Worm (Caenorhabditis elegans) whole organism, early embryonic: ENCODE measurements around the gene vps-18.

Experiments
- ama-1 ChIP-seq: fragments of 150-350 bp; optimal IDR thresholded peaks from 2 replicates; lab custom pipeline; 2014
- ets-7 ChIP-seq: sonication (generic microtip); optimal IDR thresholded peaks from 2 replicates; lab custom pipeline; 2016; ENCODE audit warnings: missing genotype, missing genetic modification characterization, missing compliant biosample characterization
- tbx-37 ChIP-seq: fragments of 200-800 bp; sonication (Bioruptor generic); conservative IDR thresholded peaks from 2 replicates; pipeline ENCODE4 v1.3.6; 2022; ENCODE audit warnings: missing genetic modification reagents, missing genetic modification characterization, missing compliant biosample characterization
- tra-4 ChIP-seq: sonication (generic microtip); optimal IDR thresholded peaks from 2 replicates; lab custom pipeline; 2017; ENCODE audit warnings: missing genetic modification characterization, missing compliant biosample characterization

ce11 chrII:4417333-4417732, 43.6 kb upstream of the vps-18 start, which contains the start of gene sod-5:
- TF ChIP-seq tbx-37 (no peak), ets-7 (tag; lab: Kevin White, UChicago) (no peak), ama-1 (no peak), tra-4 (no peak)
